Fruit fly (Drosophila melanogaster): Measurements from ENCODE around the gene IleRS.

The IleRS gene

DNA sequence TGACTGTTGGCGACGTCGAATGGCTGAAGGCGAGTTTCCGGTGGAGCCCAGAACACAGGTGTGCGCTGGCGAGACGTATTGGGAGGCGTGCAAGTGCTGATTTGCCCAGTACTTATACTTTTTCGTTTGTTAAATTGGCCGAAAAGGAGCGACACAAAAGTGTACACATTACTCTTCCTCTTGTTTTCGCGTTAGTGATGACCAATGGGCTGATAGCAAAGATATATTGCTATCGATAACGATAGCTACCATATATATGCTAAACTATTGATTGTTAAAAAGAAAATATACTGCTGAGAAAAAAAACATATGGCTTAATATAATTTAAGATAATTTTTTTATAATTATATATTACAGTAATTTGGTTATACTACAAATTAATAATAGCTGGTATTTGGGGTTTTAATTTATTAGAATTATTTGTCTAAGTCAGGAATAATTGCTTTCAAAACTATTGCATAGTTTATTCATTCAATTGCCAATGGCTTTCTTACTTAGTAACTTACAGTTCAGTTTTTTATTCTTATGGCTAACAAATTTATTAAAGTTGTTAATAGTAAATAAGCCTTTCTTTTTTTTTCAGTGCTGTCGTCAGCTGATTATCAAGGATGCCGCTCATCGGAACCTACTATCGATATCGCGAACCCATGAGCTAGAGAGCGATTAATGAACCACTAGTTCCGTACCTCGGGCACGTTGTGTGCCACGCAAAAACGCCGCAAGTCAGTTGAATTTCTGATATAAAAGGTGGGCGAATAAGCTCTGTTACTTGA lies at the start of gene IleRS, which contains the start of gene Hem (continued):
- TF ChIP-seq CG2712 (tag; optimal IDR thresholded peaks at IDR 0.05) (peak; percentile 96), CG12659 (GFP tag; optimal IDR thresholded peaks at IDR 0.05) (peak; percentile 95), esg (GFP tag; conservative IDR thresholded peaks at IDR 0.05) (peak; percentile 91), sd (tag; optimal IDR thresholded peaks at IDR 0.05) (no peak), CG12155 (GFP tag; optimal IDR thresholded peaks at IDR 0.05) (peak; percentile 90), Spps (tag; optimal IDR thresholded peaks at IDR 0.05) (peak; percentile 90), CG8478 (optimal IDR thresholded peaks at IDR 0.05) (no peak), CG4424 (GFP tag; optimal IDR thresholded peaks at IDR 0.05) (peak; percentile 96), C15 (GFP tag; IDR thresholded peaks at IDR 0.05) (peak; percentile 84; the same call in 2 of the 3 replicates), CG5953 (GFP tag; IDR thresholded peaks at IDR 0.05) (peak; percentile 86), CG10654 (GFP tag; optimal IDR thresholded peaks at IDR 0.05) (peak; percentile 93), insv (GFP tag; optimal IDR thresholded peaks at IDR 0.05) (peak in 1 of 2 experiments; percentile 65), Chrac-16 (GFP tag; optimal IDR thresholded peaks at IDR 0.05) (peak; percentile 94), Hr3 (GFP tag; optimal IDR thresholded peaks at IDR 0.05) (peak; percentile 94), vnd (GFP tag; IDR thresholded peaks at IDR 0.05; ENCODE audit: partially characterized antibody) (peak; percentile 63), ab (GFP tag; optimal IDR thresholded peaks at IDR 0.05) (no peak), CG16779 (GFP tag; IDR thresholded peaks at IDR 0.05) (peak; percentile 64), H15 (GFP tag; IDR thresholded peaks at IDR 0.05) (peak; percentile 84), CG14710 (tag; optimal IDR thresholded peaks at IDR 0.05) (peak; percentile 96), CG7963 (GFP tag; IDR thresholded peaks at IDR 0.05; ENCODE audit: partially characterized antibody) (0 out of 3 replicates have a peak, but pooled peaks have one; percentile 43), CG4854 (GFP tag; optimal IDR thresholded peaks at IDR 0.05) (peak; percentile 64), jigr1 (GFP tag; IDR thresholded peaks at IDR 0.05) (peak; percentile 68; the same call in 2 of the 3 replicates), CG31224 (GFP tag; IDR thresholded peaks at IDR 0.05) (peak; percentile 81), Hey (tag; optimal IDR thresholded peaks at IDR 0.05) (no peak), da (GFP tag; optimal IDR thresholded peaks at IDR 0.05) (no peak), twi (tag; optimal IDR thresholded peaks at IDR 0.05) (peak; percentile 84), wek (GFP tag; optimal IDR thresholded peaks at IDR 0.05) (no peak), Dbx (GFP tag; IDR thresholded peaks at IDR 0.05) (peak; percentile 93), sna (GFP tag; IDR thresholded peaks at IDR 0.05; ENCODE audit: partially characterized antibody) (peak; percentile 56), CG34422 (GFP tag; IDR thresholded peaks at IDR 0.05) (peak; percentile 92), Mrtf (GFP tag; IDR thresholded peaks at IDR 0.05) (peak; percentile 79), trh (GFP tag; optimal IDR thresholded peaks at IDR 0.05) (peak; percentile 88), CG1529 (GFP tag; optimal IDR thresholded peaks at IDR 0.05) (peak; percentile 74), CG10565 (GFP tag; optimal IDR thresholded peaks at IDR 0.05) (peak; percentile 47), eyg (GFP tag; optimal IDR thresholded peaks at IDR 0.05) (peak; percentile 66), ranshi (GFP tag; IDR thresholded peaks at IDR 0.05) (peak; percentile 88), CG7839 (tag; optimal IDR thresholded peaks at IDR 0.05) (peak; percentile 94), H2.0 (GFP tag; IDR thresholded peaks at IDR 0.05) (peak; percentile 87), cwo (GFP tag; optimal IDR thresholded peaks at IDR 0.05) (peak; percentile 84), dmrt11E (tag; optimal IDR thresholded peaks at IDR 0.05) (peak; percentile 96), CG6683 (GFP tag; optimal IDR thresholded peaks at IDR 0.05) (peak; percentile 74), abd-A (tag; optimal IDR thresholded peaks at IDR 0.05) (no peak), Dip3 (GFP tag; optimal IDR thresholded peaks at IDR 0.05) (peak; percentile 83), ara (GFP tag; IDR thresholded peaks at IDR 0.05) (peak; percentile 88), MBD-R2 (GFP tag; IDR thresholded peaks at IDR 0.05) (peak; percentile 80), Sin3A (optimal IDR thresholded peaks at IDR 0.05) (no peak), CG14441 (GFP tag; IDR thresholded peaks at IDR 0.05) (peak; percentile 90)

All from whole organism, embryonic.